Worm (Caenorhabditis elegans) whole organism, young adult: ENCODE data around the gene npr-35.
A peak's percentile ranks its signal among the peaks of the same experiment; 100 is the strongest.

Source experiments
- F22D6.2 ChIP-seq: sonication (generic microtip); optimal IDR thresholded peaks from 2 replicates; lab custom pipeline; 2016; ENCODE audit warnings: mild to moderate bottlenecking, missing genetic modification characterization, missing compliant biosample characterization
- F52B5.7 ChIP-seq: sonication (generic microtip); optimal IDR thresholded peaks from 2 replicates; lab custom pipeline; 2016; ENCODE audit warnings: mild to moderate bottlenecking, missing genetic modification characterization, missing compliant biosample characterization
- F57A8.1 ChIP-seq: fragments of 200-800 bp; sonication (Bioruptor generic); optimal IDR thresholded peaks from 2 replicates; lab custom pipeline; 2018; ENCODE audit warnings: mild to moderate bottlenecking, missing genetic modification characterization, moderate library complexity, missing compliant biosample characterization
- K11D2.4 ChIP-seq: fragments of 200-800 bp; sonication (Bioruptor generic); IDR thresholded peaks from 2 replicates; pipeline ENCODE4 v1.3.6; 2022; ENCODE audit warnings: missing genetic modification reagents, missing genetic modification characterization, missing compliant biosample characterization
- Y56A3A.18 ChIP-seq: fragments of 200-800 bp; sonication (Bioruptor generic); IDR thresholded peaks from 2 replicates; pipeline ENCODE4 v1.3.6; 2022; ENCODE audit warnings: missing genetic modification reagents, missing genetic modification characterization, missing compliant biosample characterization
- Y95B8A.8 ChIP-seq: fragments of 200-800 bp; sonication (Bioruptor generic); IDR thresholded peaks from 2 replicates; pipeline ENCODE4 v1.3.6; 2022; ENCODE audit warnings: missing genetic modification reagents, missing genetic modification characterization, missing compliant biosample characterization
- ZK185.1 ChIP-seq: sonication (generic microtip); optimal IDR thresholded peaks from 2 replicates; lab custom pipeline; 2016; ENCODE audit warnings: mild to moderate bottlenecking, missing genetic modification characterization, missing compliant biosample characterization; ENCODE audit not compliant: poor library complexity, severe bottlenecking
- aptf-2 ChIP-seq: fragments of 200-800 bp; sonication (Bioruptor generic); conservative IDR thresholded peaks from 2 replicates; pipeline ENCODE4 v1.3.6; 2022; ENCODE audit warnings: missing genetic modification reagents, missing genetic modification characterization, missing compliant biosample characterization
- atf-7 ChIP-seq: sonication (generic microtip); optimal IDR thresholded peaks from 2 replicates; lab custom pipeline; 2017; ENCODE audit warnings: mild to moderate bottlenecking, missing genetic modification characterization, missing compliant biosample characterization
- bed-1 ChIP-seq: fragments of 200-800 bp; sonication (Bioruptor generic); IDR thresholded peaks from 2 replicates; pipeline ENCODE4 v1.3.6; 2022; ENCODE audit warnings: missing genetic modification reagents, missing genetic modification characterization, missing compliant biosample characterization
- ccch-3 ChIP-seq: fragments of 200-800 bp; sonication (Bioruptor generic); optimal IDR thresholded peaks from 2 replicates; lab custom pipeline; 2018; ENCODE audit warnings: mild to moderate bottlenecking, missing genetic modification characterization, missing compliant biosample characterization
- cebp-1 ChIP-seq, 2 experiments: fragments of 200-800 bp in 1 of 2; sonication (Bioruptor generic) in 1 of 2; sonication (generic microtip) in 1 of 2; IDR thresholded peaks in 1 of 2; optimal IDR thresholded peaks in 1 of 2; 2 replicates each; pipeline versions ENCODE4 v1.3.6 to Lab custom; 2017 to 2022; ENCODE audit warnings: missing compliant biosample characterization in 2 of 2, missing genetic modification characterization in 2 of 2, mild to moderate bottlenecking in 1 of 2, missing genetic modification reagents in 1 of 2, moderate library complexity in 1 of 2
- chd-7 ChIP-seq: sonication (generic microtip); optimal IDR thresholded peaks from 2 replicates; lab custom pipeline; 2016; ENCODE audit warnings: mild to moderate bottlenecking, missing genetic modification characterization, moderate library complexity, missing compliant biosample characterization
- die-1 ChIP-seq: sonication (generic microtip); optimal IDR thresholded peaks from 2 replicates; lab custom pipeline; 2016; ENCODE audit warnings: missing genotype, mild to moderate bottlenecking, missing genetic modification characterization, missing compliant biosample characterization
- efl-1 ChIP-seq: fragments of 150-350 bp; optimal IDR thresholded peaks from 2 replicates; lab custom pipeline; 2014; ENCODE audit warnings: missing biosample characterization, missing genetic modification reagents, missing genetic modification characterization
- egl-44 ChIP-seq: fragments of 200-800 bp; sonication (Bioruptor generic); IDR thresholded peaks from 2 replicates; pipeline ENCODE4 v1.3.6; 2022; ENCODE audit warnings: missing genetic modification reagents, missing genetic modification characterization, missing compliant biosample characterization
- egrh-3 ChIP-seq: fragments of 200-800 bp; sonication (Bioruptor generic); IDR thresholded peaks from 2 replicates; pipeline ENCODE4 v1.3.6; 2022; ENCODE audit warnings: missing genetic modification reagents, missing genetic modification characterization, missing compliant biosample characterization
- him-1 ChIP-seq: sonication (generic microtip); optimal IDR thresholded peaks from 2 replicates; lab custom pipeline; 2016; ENCODE audit warnings: missing genotype, missing genetic modification reagents, missing genetic modification characterization, missing compliant biosample characterization
- hsf-1 ChIP-seq: fragments of 200-800 bp; sonication (Bioruptor generic); IDR thresholded peaks from 2 replicates; pipeline ENCODE4 v1.3.6; 2022; ENCODE audit warnings: missing genetic modification reagents, missing genetic modification characterization, missing compliant biosample characterization
- lin-26 ChIP-seq: fragments of 200-800 bp; sonication (Bioruptor generic); IDR thresholded peaks from 2 replicates; pipeline ENCODE4 v1.3.6; 2022; ENCODE audit warnings: missing genetic modification reagents, missing genetic modification characterization, missing compliant biosample characterization
- lsl-1 ChIP-seq: fragments of 200-800 bp; sonication (Bioruptor generic); optimal IDR thresholded peaks from 2 replicates; lab custom pipeline; 2018; ENCODE audit warnings: mild to moderate bottlenecking, missing genetic modification characterization, moderate library complexity, missing compliant biosample characterization
- madf-10 ChIP-seq: sonication (generic microtip); optimal IDR thresholded peaks from 2 replicates; lab custom pipeline; 2016; ENCODE audit warnings: mild to moderate bottlenecking, missing genetic modification characterization, missing compliant biosample characterization
- madf-3 ChIP-seq: fragments of 200-800 bp; sonication (Bioruptor generic); IDR thresholded peaks from 2 replicates; pipeline ENCODE4 v1.3.6; 2022; ENCODE audit warnings: missing genetic modification reagents, missing genetic modification characterization, missing compliant biosample characterization
- madf-6 ChIP-seq: fragments of 200-800 bp; sonication (Bioruptor generic); IDR thresholded peaks from 2 replicates; pipeline ENCODE4 v1.3.6; 2022; ENCODE audit warnings: missing genetic modification reagents, missing genetic modification characterization, missing compliant biosample characterization
- madf-8 ChIP-seq: fragments of 200-800 bp; sonication (Bioruptor generic); conservative IDR thresholded peaks from 2 replicates; pipeline ENCODE4 v1.3.6; 2022; ENCODE audit warnings: missing genetic modification reagents, missing genetic modification characterization, missing compliant biosample characterization
- nhr-90 ChIP-seq: sonication (generic microtip); optimal IDR thresholded peaks from 2 replicates; lab custom pipeline; 2016; ENCODE audit warnings: missing genotype, mild to moderate bottlenecking, missing genetic modification characterization, missing compliant biosample characterization
- rcor-1 ChIP-seq: fragments of 200-800 bp; sonication (Bioruptor generic); IDR thresholded peaks from 2 replicates; pipeline ENCODE4 v1.3.6; 2022; ENCODE audit warnings: missing genetic modification reagents, missing genetic modification characterization, missing compliant biosample characterization
- rec-8 ChIP-seq, 2 experiments: sonication (generic microtip); optimal IDR thresholded peaks; 2 replicates each; lab custom pipeline; 2016; ENCODE audit warnings: mild to moderate bottlenecking in 2 of 2, missing genetic modification characterization in 2 of 2, missing genetic modification reagents in 2 of 2, missing genotype in 2 of 2, missing biosample characterization in 1 of 2, missing compliant biosample characterization in 1 of 2, moderate library complexity in 1 of 2
- snpc-4 ChIP-seq, 5 experiments: fragments of 150-350 bp in 1 of 5; sonication (generic microtip) in 4 of 5; optimal IDR thresholded peaks; 2 replicates each; lab custom pipeline; 2014 to 2018; ENCODE audit warnings: missing genetic modification characterization in 5 of 5, missing biosample characterization in 3 of 5, antibody characterized with exemption in 2 of 5, mild to moderate bottlenecking in 2 of 5, missing compliant biosample characterization in 2 of 5, missing genotype in 2 of 5, moderate library complexity in 2 of 5, missing genetic modification reagents in 1 of 5
- zfh-2 ChIP-seq: fragments of 200-800 bp; sonication (Bioruptor generic); conservative IDR thresholded peaks from 2 replicates; pipeline ENCODE4 v1.3.6; 2022; ENCODE audit warnings: missing genetic modification reagents, missing genetic modification characterization, missing compliant biosample characterization
- zim-3 ChIP-seq: sonication (generic microtip); optimal IDR thresholded peaks from 2 replicates; lab custom pipeline; 2017; ENCODE audit warnings: mild to moderate bottlenecking, missing genetic modification characterization, moderate library complexity, missing compliant biosample characterization
- ztf-26 ChIP-seq: sonication (generic microtip); optimal IDR thresholded peaks from 2 replicates; lab custom pipeline; 2017; ENCODE audit warnings: missing genetic modification characterization, missing compliant biosample characterization

The npr-35 gene

DNA sequence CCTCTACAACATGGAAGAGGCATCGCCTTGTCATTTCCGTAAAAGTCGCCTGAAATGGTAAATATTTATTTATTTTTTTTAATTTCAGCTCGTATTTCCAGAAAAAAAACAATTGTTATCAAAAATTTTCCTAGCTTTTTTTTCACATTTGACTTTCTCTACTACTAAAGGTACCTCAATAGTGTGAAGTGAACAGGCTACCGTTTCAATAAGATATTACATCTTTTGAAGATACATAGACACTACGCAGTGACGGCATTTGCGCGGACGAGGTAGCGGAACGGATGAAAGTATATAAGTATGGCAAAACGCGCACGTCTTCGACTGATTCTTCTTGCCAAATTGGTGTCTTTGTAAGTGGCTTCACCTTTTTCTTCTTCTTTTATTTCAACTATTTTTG, 9.5 kb downstream of the npr-35 start, which contains the start of gene col-14:
Gene col-14, plus strand, starts transcription at position 301 of the 400 bp plus-strand sequence.
- TF ChIP-seq madf-3 (GFP tag; lab: Robert Waterston, UW) (no peak), hsf-1 (GFP tag; lab: Robert Waterston, UW) (no peak), chd-7 (tag; lab: Kevin White, UChicago) (no peak), zfh-2 (no peak), madf-10 (tag; lab: Kevin White, UChicago) (no peak), bed-1 (GFP tag; lab: Robert Waterston, UW) (no peak), F22D6.2 (tag; lab: Kevin White, UChicago) (no peak), die-1 (no peak), F52B5.7 (no peak), ztf-26 (tag; lab: Kevin White, UChicago) (no peak), him-1 (tag; lab: Kevin White, UChicago) (no peak), Y95B8A.8 (GFP tag; lab: Robert Waterston, UW) (no peak), egl-44 (no peak), atf-7 (tag; lab: Kevin White, UChicago) (no peak), ZK185.1 (no peak), rcor-1 (GFP tag; lab: Robert Waterston, UW) (no peak)

DNA sequence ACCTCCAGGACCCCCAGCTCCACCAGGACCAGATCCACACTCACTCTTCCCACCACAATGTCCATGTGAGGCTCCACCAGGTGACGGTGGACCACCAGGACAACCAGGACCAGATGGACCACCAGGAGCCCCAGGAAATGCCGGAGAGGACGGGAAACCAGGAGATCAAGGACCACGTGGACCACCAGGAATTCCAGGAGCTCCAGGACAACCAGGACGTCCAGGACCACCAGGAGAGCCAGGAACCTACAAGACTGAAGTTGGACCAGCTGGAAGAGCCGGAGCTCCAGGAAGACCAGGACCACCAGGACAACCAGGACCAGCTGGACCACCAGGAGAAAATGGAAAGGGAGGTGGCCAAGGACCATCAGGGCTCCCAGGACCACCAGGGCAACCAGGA, 10.5 kb downstream of the npr-35 start:
- no peak for TF ChIP-seq cebp-1 (GFP tag; IDR thresholded peaks at IDR 0.05; lab: Robert Waterston, UW)
- no peak for TF ChIP-seq cebp-1 (tag; optimal IDR thresholded peaks at IDR 0.05; lab: Kevin White, UChicago)
- TF ChIP-seq egrh-3 (GFP tag; lab: Robert Waterston, UW): peak; percentile 75; the same call in 1 of the 2 replicates

ce11 chrIV:7757245-7757644, 13.6 kb downstream of the npr-35 start, which contains the start of gene C46A5.4:
C46A5.4 (minus strand) TSS chrIV:7757345.
- no peak for TF ChIP-seq F57A8.1 (GFP tag; lab: Kevin White, UChicago)
- TF ChIP-seq, all 124 proteins: peak for 0

ce11 chrIV:7759527-7759926, 15.9 kb downstream of the npr-35 start, which contains the start of gene dsb-3:
dsb-3 (minus strand) TSS chrIV:7759627.
- no peak for TF ChIP-seq lsl-1 (GFP tag; lab: Kevin White, UChicago)
- TF ChIP-seq rec-8 (tag; optimal IDR thresholded peaks at IDR 0.05; lab: Kevin White, UChicago): no peak
- no peak for TF ChIP-seq madf-6 (GFP tag; lab: Robert Waterston, UW)
- TF ChIP-seq madf-8 (GFP tag; lab: Robert Waterston, UW): no peak
- TF ChIP-seq him-1 (tag; lab: Kevin White, UChicago): no peak
- TF ChIP-seq aptf-2: no peak
- no peak for TF ChIP-seq efl-1 (GFP tag; lab: Kevin White, UChicago)
- no peak for TF ChIP-seq K11D2.4
- no peak for TF ChIP-seq lin-26 (GFP tag; lab: Robert Waterston, UW)
- TF ChIP-seq snpc-4 (GFP tag; optimal IDR thresholded peaks at IDR 0.05; lab: Kevin White, UChicago): no peak
- no peak for TF ChIP-seq snpc-4 (tag; optimal IDR thresholded peaks at IDR 0.05; lab: Kevin White, UChicago)
- no peak for TF ChIP-seq ccch-3 (GFP tag; lab: Kevin White, UChicago)
- TF ChIP-seq zim-3 (tag; lab: Kevin White, UChicago): no peak
- no peak for TF ChIP-seq egl-44
- TF ChIP-seq Y56A3A.18 (GFP tag; lab: Robert Waterston, UW): no peak
- no peak for TF ChIP-seq nhr-90 (tag; lab: Kevin White, UChicago)
